Worm (Caenorhabditis elegans): Measurements from ENCODE around the gene itr-1.

Gene itr-1

DNA sequence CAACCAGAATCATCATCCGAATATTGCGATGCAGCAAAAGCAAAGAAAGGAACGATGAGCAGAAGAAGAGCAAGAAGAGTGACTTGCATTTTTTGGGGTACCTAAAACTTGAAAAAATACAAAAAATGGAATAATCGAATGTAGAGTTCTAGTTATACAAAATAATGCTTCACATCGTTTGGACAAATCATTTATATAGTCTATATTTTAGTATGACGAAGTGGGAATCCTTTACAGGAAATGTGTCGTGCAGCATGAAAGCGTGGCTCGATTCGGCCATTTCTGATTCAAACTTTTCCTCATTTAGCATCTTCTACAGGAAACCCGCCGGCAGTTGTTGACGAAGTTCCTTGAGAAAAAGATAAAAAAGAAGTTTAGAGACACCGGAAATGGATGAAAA is 32.0 kb upstream of the itr-1 start, which contains the start of gene nlp-20:
TSS of gene nlp-20 (minus strand) at position 101 of the 400 bp plus-strand sequence.
- TF ChIP-seq M03D4.4 (tag; optimal IDR thresholded peaks at IDR 0.05) (no peak), unc-39 (tag; optimal IDR thresholded peaks at IDR 0.05) (no peak), unc-120 (tag; optimal IDR thresholded peaks at IDR 0.05; ENCODE audit: poor library complexity, severe bottlenecking) (no peak), snpc-4 (tag; optimal IDR thresholded peaks at IDR 0.05) (no peak)

DNA sequence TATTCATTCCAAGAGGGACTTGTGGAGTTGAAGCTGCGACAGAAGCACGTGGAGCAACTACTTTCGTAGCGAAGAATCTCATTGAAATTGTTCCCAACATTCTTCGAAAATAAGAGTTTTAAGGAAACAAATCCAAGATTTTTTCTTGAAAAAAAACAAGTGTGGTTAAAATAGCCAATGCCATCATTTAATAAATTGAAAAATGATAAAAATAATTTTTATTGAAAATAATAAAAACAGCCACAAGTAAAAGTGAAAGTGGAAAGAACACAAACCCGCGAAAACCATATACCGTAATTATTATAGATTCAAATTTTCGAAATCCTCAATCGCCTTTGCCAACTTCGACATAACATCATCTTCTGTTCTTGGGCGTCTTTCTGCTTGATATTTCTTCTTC is 28.9 kb upstream of the itr-1 start, which contains the start of gene hmg-5:
TSS of gene hmg-5 (minus strand) at position 101 of the 400 bp plus-strand sequence.
- TF ChIP-seq nhr-12 (tag; optimal IDR thresholded peaks at IDR 0.05) (no peak), M03D4.4 (tag; optimal IDR thresholded peaks at IDR 0.05) (no peak), mab-5 (tag; optimal IDR thresholded peaks at IDR 0.05) (no peak), tbx-8 (GFP tag; optimal IDR thresholded peaks at IDR 0.05) (no peak), snpc-4 (tag; optimal IDR thresholded peaks at IDR 0.05) (no peak), cnd-1 (tag; optimal IDR thresholded peaks at IDR 0.05) (no peak), mls-2 (tag; optimal IDR thresholded peaks at IDR 0.05) (no peak), sptf-1 (tag; optimal IDR thresholded peaks at IDR 0.05) (no peak), lsy-2 (tag; optimal IDR thresholded peaks at IDR 0.05) (no peak), nhr-2 (tag; optimal IDR thresholded peaks at IDR 0.05) (no peak), pha-4 (tag; optimal IDR thresholded peaks at IDR 0.05) (no peak), unc-62 (GFP tag; optimal IDR thresholded peaks at IDR 0.05) (no peak), nhr-237 (tag; optimal IDR thresholded peaks at IDR 0.05) (no peak), blmp-1 (tag; optimal IDR thresholded peaks at IDR 0.05) (no peak), lin-13 (tag; optimal IDR thresholded peaks at IDR 0.05) (no peak), hlh-1 (tag; optimal IDR thresholded peaks at IDR 0.05) (no peak), nhr-28 (tag; optimal IDR thresholded peaks at IDR 0.05) (no peak), ces-1 (GFP tag; optimal IDR thresholded peaks at IDR 0.05) (no peak), elt-3 (tag; optimal IDR thresholded peaks at IDR 0.05) (no peak), bed-3 (GFP tag; optimal IDR thresholded peaks at IDR 0.05) (no peak)

DNA sequence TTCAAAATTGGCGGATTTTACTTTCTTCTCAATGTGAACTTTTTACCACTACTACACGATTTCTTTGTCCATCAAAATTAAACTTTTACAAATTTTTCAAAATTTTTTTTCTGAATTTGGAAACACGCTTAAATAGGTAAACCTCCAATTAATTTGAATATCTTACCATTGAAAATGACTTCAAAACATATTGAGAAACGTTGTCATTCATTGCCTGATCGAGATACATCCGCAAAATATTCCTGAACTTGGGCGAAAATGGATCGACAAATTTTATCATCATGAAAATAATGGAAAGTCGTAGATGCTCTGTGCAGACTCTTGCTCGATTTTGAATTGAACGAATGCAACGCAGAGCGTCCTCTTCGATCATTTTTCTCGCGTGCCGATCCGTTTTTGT is 28.1 kb upstream of the itr-1 start:
- TF ChIP-seq nhr-2 (tag; optimal IDR thresholded peaks at IDR 0.05) (no peak), nhr-76 (tag; optimal IDR thresholded peaks at IDR 0.05) (no peak)

DNA sequence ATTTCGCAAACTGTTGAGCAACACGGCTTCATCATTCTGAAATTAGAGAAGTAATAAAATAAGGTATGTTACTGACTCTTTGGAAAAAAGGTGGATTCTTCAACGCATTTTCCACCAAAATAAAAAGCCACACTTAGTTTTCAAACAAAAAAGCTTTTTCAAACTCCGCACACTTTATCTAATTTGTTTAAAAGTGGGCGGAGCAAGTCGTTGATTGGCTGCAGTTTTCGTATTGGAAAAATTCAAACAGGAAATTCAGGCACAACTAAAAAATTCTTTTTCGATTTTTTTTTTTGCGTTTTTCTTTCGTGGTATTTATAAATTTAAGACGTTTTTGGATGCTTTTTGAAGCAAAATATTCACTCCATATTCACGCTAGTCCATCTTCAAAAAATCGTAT is 24.5 kb upstream of the itr-1 start:
- no peak for TF ChIP-seq hlh-1 (tag; optimal IDR thresholded peaks at IDR 0.05)
- no peak for TF ChIP-seq ceh-83 (GFP tag; optimal IDR thresholded peaks at IDR 0.05)
- TF ChIP-seq ham-2 (GFP tag; optimal IDR thresholded peaks at IDR 0.05) = no peak
- TF ChIP-seq bed-3 (GFP tag; optimal IDR thresholded peaks at IDR 0.05) = no peak
- no peak for TF ChIP-seq lsy-2 (tag; optimal IDR thresholded peaks at IDR 0.05)
- no peak for TF ChIP-seq elt-1 (tag; optimal IDR thresholded peaks at IDR 0.05; ENCODE audit: borderline replicate concordance, insufficient read depth)
- TF ChIP-seq nhr-28 (tag; optimal IDR thresholded peaks at IDR 0.05) = no peak
- no peak for TF ChIP-seq tbx-8 (GFP tag; optimal IDR thresholded peaks at IDR 0.05)
- TF ChIP-seq blmp-1 (tag; optimal IDR thresholded peaks at IDR 0.05) = no peak
- no peak for TF ChIP-seq snpc-4 (tag; optimal IDR thresholded peaks at IDR 0.05)
- no peak for TF ChIP-seq unc-120 (tag; optimal IDR thresholded peaks at IDR 0.05; ENCODE audit: poor library complexity, severe bottlenecking)
- no peak for TF ChIP-seq ceh-43 (GFP tag; optimal IDR thresholded peaks at IDR 0.05)
- no peak for TF ChIP-seq mab-5 (tag; optimal IDR thresholded peaks at IDR 0.05)
- no peak for TF ChIP-seq unc-62 (GFP tag; optimal IDR thresholded peaks at IDR 0.05)
- no peak for TF ChIP-seq sptf-1 (tag; optimal IDR thresholded peaks at IDR 0.05)
- TF ChIP-seq nhr-12 (tag; optimal IDR thresholded peaks at IDR 0.05) = no peak
- TF ChIP-seq lin-13 (tag; optimal IDR thresholded peaks at IDR 0.05) = no peak
- TF ChIP-seq drap-1 (GFP tag; optimal IDR thresholded peaks at IDR 0.05) = no peak

DNA sequence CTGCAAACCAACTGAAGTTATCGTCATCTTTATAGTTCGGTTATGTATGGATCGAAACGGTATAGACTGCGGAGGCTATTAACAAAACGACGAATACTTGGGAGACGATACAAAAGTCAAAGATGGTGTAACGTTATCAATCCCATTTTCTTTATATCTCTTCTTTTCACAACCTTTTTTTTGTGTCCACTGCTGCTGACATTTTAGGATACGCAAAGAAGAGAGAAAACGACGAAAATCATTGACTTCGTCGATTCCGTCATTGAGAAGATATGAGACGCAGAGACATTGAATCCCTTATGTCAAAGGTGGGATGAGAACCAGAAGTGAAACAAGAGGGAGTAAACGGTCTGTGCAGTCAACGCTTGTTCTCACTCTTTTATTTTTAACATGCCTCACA is 23.9 kb upstream of the itr-1 start, which contains the start of gene cima-1:
TSS of gene cima-1 (plus strand) at position 340 of the 400 bp plus-strand sequence.
- TF ChIP-seq ham-2 (GFP tag; optimal IDR thresholded peaks at IDR 0.05) (no peak), nhr-76 (tag; optimal IDR thresholded peaks at IDR 0.05) (no peak), mab-5 (tag; optimal IDR thresholded peaks at IDR 0.05) (no peak), elt-3 (tag; optimal IDR thresholded peaks at IDR 0.05) (no peak), nhr-28 (tag; optimal IDR thresholded peaks at IDR 0.05) (no peak), lin-32 (GFP tag; optimal IDR thresholded peaks at IDR 0.05) (no peak), lin-13 (tag; optimal IDR thresholded peaks at IDR 0.05) (no peak), unc-120 (tag; optimal IDR thresholded peaks at IDR 0.05; ENCODE audit: poor library complexity, severe bottlenecking) (no peak), mls-2 (tag; optimal IDR thresholded peaks at IDR 0.05) (no peak)

DNA sequence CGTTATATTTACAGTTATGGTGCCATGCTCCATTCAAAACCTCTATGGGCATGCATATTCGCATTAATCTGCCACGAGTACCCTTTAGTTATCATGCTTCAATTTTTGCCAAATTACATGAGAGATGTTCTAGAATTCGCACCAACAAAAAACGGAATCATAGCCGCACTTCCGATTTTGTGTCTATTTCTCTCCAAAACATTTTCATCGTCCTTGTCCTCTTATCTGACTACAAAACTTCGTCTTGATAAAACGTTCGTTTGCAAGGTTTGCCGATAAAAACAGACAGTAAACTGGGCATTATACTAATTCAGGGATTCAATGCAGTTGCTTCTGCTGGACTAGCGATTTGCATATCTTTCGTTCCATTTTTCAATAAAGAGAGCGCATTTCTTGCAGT is 21.8 kb upstream of the itr-1 start:
- no peak for TF ChIP-seq nhr-237 (tag; optimal IDR thresholded peaks at IDR 0.05)
- TF ChIP-seq pha-4 (tag; optimal IDR thresholded peaks at IDR 0.05) = no peak
- no peak for TF ChIP-seq mab-5 (tag; optimal IDR thresholded peaks at IDR 0.05)
- TF ChIP-seq lsy-2 (tag; optimal IDR thresholded peaks at IDR 0.05) = no peak
- no peak for TF ChIP-seq sem-2 (GFP tag; optimal IDR thresholded peaks at IDR 0.05)
- no peak for TF ChIP-seq elt-3 (tag; optimal IDR thresholded peaks at IDR 0.05)
- no peak for TF ChIP-seq zip-8 (tag; optimal IDR thresholded peaks at IDR 0.05)
- TF ChIP-seq blmp-1 (tag; optimal IDR thresholded peaks at IDR 0.05) = no peak
- TF ChIP-seq ces-1 (GFP tag; optimal IDR thresholded peaks at IDR 0.05) = no peak
- TF ChIP-seq sptf-1 (tag; optimal IDR thresholded peaks at IDR 0.05) = no peak
- TF ChIP-seq ceh-39 (tag; optimal IDR thresholded peaks at IDR 0.05) = no peak
- TF ChIP-seq ztf-11 (tag; optimal IDR thresholded peaks at IDR 0.05) = no peak
- TF ChIP-seq bed-3 (GFP tag; optimal IDR thresholded peaks at IDR 0.05) = no peak
- no peak for TF ChIP-seq unc-120 (tag; optimal IDR thresholded peaks at IDR 0.05; ENCODE audit: poor library complexity, severe bottlenecking)
- TF ChIP-seq ham-2 (GFP tag; optimal IDR thresholded peaks at IDR 0.05) = no peak
- TF ChIP-seq ceh-83 (GFP tag; optimal IDR thresholded peaks at IDR 0.05) = no peak
- no peak for TF ChIP-seq nhr-28 (tag; optimal IDR thresholded peaks at IDR 0.05)
- no peak for TF ChIP-seq snpc-4 (tag; optimal IDR thresholded peaks at IDR 0.05)

All from whole organism, mixed stage, embryonic.